Worm (Caenorhabditis elegans) whole organism, L2 larva: ENCODE results near the gene nstp-10.

Experiments
- F13H6.1 ChIP-seq: sonication (generic microtip); optimal IDR thresholded peaks from 2 replicates; lab custom pipeline; 2016; ENCODE audit warnings: missing genetic modification characterization, missing compliant biosample characterization
- lsy-2 ChIP-seq, 2 experiments: fragments of 150-350 bp in 1 of 2; sonication (generic microtip) in 1 of 2; optimal IDR thresholded peaks; 2 replicates each; lab custom pipeline; 2014 to 2017; ENCODE audit warnings: missing biosample characterization in 2 of 2, missing genetic modification characterization in 2 of 2
- mab-5 ChIP-seq: fragments of 150-350 bp; optimal IDR thresholded peaks from 2 replicates; lab custom pipeline; 2014; ENCODE audit warnings: missing biosample characterization, missing genetic modification characterization
- mbf-1 ChIP-seq: sonication (generic microtip); optimal IDR thresholded peaks from 2 replicates; lab custom pipeline; 2017; ENCODE audit warnings: missing biosample characterization, missing genetic modification characterization
- nhr-11 ChIP-seq: fragments of 150-350 bp; optimal IDR thresholded peaks from 2 replicates; lab custom pipeline; 2014; ENCODE audit warnings: missing biosample characterization, missing genetic modification characterization
- skn-1 ChIP-seq: sonication (generic microtip); optimal IDR thresholded peaks from 2 replicates; lab custom pipeline; 2017; ENCODE audit warnings: missing biosample characterization, missing genetic modification characterization
- sma-9 ChIP-seq, 2 experiments: fragments of 150-350 bp in 1 of 2; sonication (generic microtip) in 1 of 2; optimal IDR thresholded peaks; 2 replicates each; lab custom pipeline; 2014 to 2016; ENCODE audit warnings: missing genetic modification characterization in 2 of 2, mild to moderate bottlenecking in 1 of 2, missing biosample characterization in 1 of 2, missing compliant biosample characterization in 1 of 2, missing genetic modification reagents in 1 of 2, moderate library complexity in 1 of 2
- ztf-1 ChIP-seq: fragments of 200-800 bp; sonication (Bioruptor generic); conservative IDR thresholded peaks from 2 replicates; pipeline ENCODE4 v1.3.6; 2022; ENCODE audit warnings: missing genetic modification characterization, missing compliant biosample characterization

DNA sequence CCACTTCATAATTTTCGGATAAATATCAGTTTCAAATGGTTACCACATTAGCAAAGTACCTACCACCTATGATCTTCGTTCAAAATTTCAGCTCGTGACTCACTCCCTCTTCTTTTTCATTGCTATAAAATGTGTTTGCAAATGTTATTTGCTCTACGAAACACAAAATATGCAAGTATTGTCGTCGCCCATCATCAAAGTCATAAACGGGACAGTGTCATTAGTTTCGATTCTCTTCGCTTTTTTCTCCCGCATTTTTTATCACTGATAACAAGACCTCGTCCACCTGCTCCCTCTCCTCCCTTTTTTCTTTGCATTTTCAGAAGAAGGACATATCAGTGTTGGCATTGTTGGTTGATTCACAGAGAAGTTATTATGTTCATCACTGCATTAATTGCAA is 23.2 kb downstream of the nstp-10 start, which contains the start of gene C50F4.1:
- no peak for TF ChIP-seq F13H6.1 (tag; lab: Kevin White, UChicago)
- no peak for TF ChIP-seq ztf-1
- TF ChIP-seq nhr-11 (tag; lab: Kevin White, UChicago), result no peak
- TF ChIP-seq mab-5 (tag; lab: Kevin White, UChicago), result no peak
- TF ChIP-seq sma-9 (GFP tag; optimal IDR thresholded peaks at IDR 0.05; lab: Kevin White, UChicago), result peak; percentile 45
- no peak for TF ChIP-seq sma-9 (tag; optimal IDR thresholded peaks at IDR 0.05; lab: Kevin White, UChicago)
- TF ChIP-seq mbf-1, result no peak
- no peak for TF ChIP-seq lsy-2 (tag; optimal IDR thresholded peaks at IDR 0.05; lab: Kevin White, UChicago)
- TF ChIP-seq skn-1 (tag; lab: Kevin White, UChicago), result no peak
